Fruit fly (Drosophila melanogaster) whole organism, prepupa: ENCODE measurements around the gene CG33795.

Experiments used
- Blimp-1 ChIP-seq: fragments of 200-800 bp; sonication (Bioruptor generic); optimal IDR thresholded peaks from 3 replicates; lab custom pipeline; 2017; ENCODE audit warnings: missing biosample characterization, missing genetic modification characterization, mild to moderate bottlenecking, moderate library complexity, missing genetic modification reagents
- CG10631 ChIP-seq: fragments of 200-800 bp; sonication (Bioruptor generic); optimal IDR thresholded peaks from 2 replicates; lab custom pipeline; 2016; ENCODE audit warnings: missing biosample characterization, missing genetic modification characterization
- CG11294 ChIP-seq: fragments of 200-800 bp; sonication (Bioruptor generic); IDR thresholded peaks from 2 replicates; pipeline ENCODE4 v1.3.6; 2022; ENCODE audit warnings: missing biosample characterization, missing genetic modification characterization
- CG11762 ChIP-seq: fragments of 200-800 bp; sonication (Bioruptor generic); optimal IDR thresholded peaks from 3 replicates; lab custom pipeline; 2016; ENCODE audit warnings: missing biosample characterization, missing genetic modification characterization; ENCODE audit not compliant: insufficient read depth
- CG15336 ChIP-seq: fragments of 200-800 bp; sonication (Bioruptor generic); IDR thresholded peaks from 2 replicates; pipeline ENCODE4 v1.3.6; 2022; ENCODE audit warnings: missing biosample characterization, missing genetic modification characterization
- CG1621 ChIP-seq: fragments of 200-800 bp; sonication (Bioruptor generic); optimal IDR thresholded peaks from 3 replicates; lab custom pipeline; 2018; ENCODE audit warnings: missing biosample characterization, mild to moderate bottlenecking, missing genetic modification characterization
- CG16779 ChIP-seq: fragments of 200-800 bp; sonication (Bioruptor generic); optimal IDR thresholded peaks from 3 replicates; lab custom pipeline; 2017; ENCODE audit warnings: missing biosample characterization, mild to moderate bottlenecking, missing genetic modification characterization
- CG3032 ChIP-seq: fragments of 200-800 bp; optimal IDR thresholded peaks from 2 replicates; lab custom pipeline; 2019; ENCODE audit warnings: missing biosample characterization, mild to moderate bottlenecking, missing genetic modification characterization, moderate library complexity
- CG31627 ChIP-seq: fragments of 200-800 bp; sonication (Bioruptor generic); optimal IDR thresholded peaks from 3 replicates; lab custom pipeline; 2016; ENCODE audit warnings: missing biosample characterization, missing genetic modification characterization
- CG32006 ChIP-seq: fragments of 200-800 bp; sonication (Bioruptor generic); optimal IDR thresholded peaks from 3 replicates; lab custom pipeline; 2017; ENCODE audit warnings: missing biosample characterization, mild to moderate bottlenecking, missing genetic modification characterization
- CG3919 ChIP-seq: fragments of 200-800 bp; sonication (Bioruptor generic); optimal IDR thresholded peaks from 3 replicates; lab custom pipeline; 2016; ENCODE audit warnings: missing biosample characterization, missing genetic modification characterization
- CG4318 ChIP-seq: fragments of 200-800 bp; sonication (Bioruptor generic); optimal IDR thresholded peaks from 3 replicates; lab custom pipeline; 2017; ENCODE audit warnings: missing biosample characterization, mild to moderate bottlenecking, missing genetic modification characterization
- CG6163 ChIP-seq: fragments of 200-800 bp; sonication (Bioruptor generic); IDR thresholded peaks from 3 replicates; pipeline ENCODE4 v1.3.6; 2022; ENCODE audit warnings: missing biosample characterization, missing genetic modification characterization
- CG6808 ChIP-seq: fragments of 200-800 bp; sonication (Bioruptor generic); optimal IDR thresholded peaks from 3 replicates; lab custom pipeline; 2017; ENCODE audit warnings: missing biosample characterization, missing genetic modification characterization, mild to moderate bottlenecking, moderate library complexity, missing genetic modification reagents
- CG8119 ChIP-seq: fragments of 200-800 bp; sonication (Bioruptor generic); IDR thresholded peaks from 3 replicates; pipeline ENCODE4 v1.3.6; 2022; ENCODE audit warnings: missing biosample characterization, missing genetic modification characterization
- CG8632 ChIP-seq: fragments of 200-800 bp; sonication (Bioruptor generic); optimal IDR thresholded peaks from 3 replicates; lab custom pipeline; 2016; ENCODE audit warnings: missing biosample characterization, missing genetic modification characterization
- CG9139 ChIP-seq: fragments of 200-800 bp; sonication (Bioruptor generic); optimal IDR thresholded peaks from 3 replicates; lab custom pipeline; 2017; ENCODE audit warnings: missing biosample characterization, mild to moderate bottlenecking, missing genetic modification characterization
- Eip75B ChIP-seq: fragments of 200-800 bp; sonication (Bioruptor generic); optimal IDR thresholded peaks from 3 replicates; lab custom pipeline; 2016; ENCODE audit warnings: missing biosample characterization, missing genetic modification characterization
- Eip78C ChIP-seq: fragments of 200-800 bp; sonication (Bioruptor generic); peaks from one replicate; lab custom pipeline; 2016; ENCODE audit warnings: missing biosample characterization, missing genetic modification characterization
- Eip93F ChIP-seq: fragments of 200-800 bp; sonication (Bioruptor generic); optimal IDR thresholded peaks from 2 replicates; lab custom pipeline; 2016; ENCODE audit warnings: missing biosample characterization, mild to moderate bottlenecking, missing genetic modification characterization
- Ets21C ChIP-seq: fragments of 200-800 bp; sonication (Bioruptor generic); optimal IDR thresholded peaks from 3 replicates; lab custom pipeline; 2016; ENCODE audit warnings: missing biosample characterization, missing genetic modification characterization
- Ets96B ChIP-seq: fragments of 200-800 bp; optimal IDR thresholded peaks from 2 replicates; lab custom pipeline; 2019; ENCODE audit warnings: missing biosample characterization, mild to moderate bottlenecking, missing genetic modification characterization, moderate library complexity
- Gug ChIP-seq: fragments of 200-800 bp; sonication (Bioruptor generic); IDR thresholded peaks from 2 replicates; pipeline ENCODE4 v1.3.6; 2022; ENCODE audit warnings: missing biosample characterization, missing genetic modification characterization
- Hr39 ChIP-seq: fragments of 200-800 bp; sonication (Bioruptor generic); optimal IDR thresholded peaks from 2 replicates; lab custom pipeline; 2016; ENCODE audit warnings: missing biosample characterization, missing genetic modification characterization
- Met ChIP-seq: fragments of 200-800 bp; sonication (Bioruptor generic); optimal IDR thresholded peaks from 3 replicates; lab custom pipeline; 2016; ENCODE audit warnings: missing biosample characterization, missing genetic modification characterization
- OdsH ChIP-seq: fragments of 200-800 bp; sonication (Bioruptor generic); optimal IDR thresholded peaks from 3 replicates; lab custom pipeline; 2016; ENCODE audit warnings: missing biosample characterization, missing genetic modification characterization
- Smox ChIP-seq: fragments of 200-800 bp; sonication (Bioruptor generic); optimal IDR thresholded peaks from 3 replicates; lab custom pipeline; 2016; ENCODE audit warnings: missing biosample characterization, missing genetic modification characterization
- Sox102F ChIP-seq: fragments of 200-800 bp; sonication (Bioruptor generic); optimal IDR thresholded peaks from 2 replicates; lab custom pipeline; 2016; ENCODE audit warnings: missing biosample characterization, mild to moderate bottlenecking, missing genetic modification characterization
- Sox14 ChIP-seq: fragments of 200-800 bp; sonication (Bioruptor generic); optimal IDR thresholded peaks from 3 replicates; lab custom pipeline; 2016; ENCODE audit warnings: missing biosample characterization, missing genetic modification characterization
- Sox15 ChIP-seq: fragments of 200-800 bp; sonication (Bioruptor generic); optimal IDR thresholded peaks from 3 replicates; lab custom pipeline; 2016; ENCODE audit warnings: missing biosample characterization, missing genetic modification characterization
- achi ChIP-seq: fragments of 200-800 bp; sonication (Bioruptor generic); optimal IDR thresholded peaks from 3 replicates; lab custom pipeline; 2016; ENCODE audit warnings: missing biosample characterization, missing genetic modification characterization
- acj6 ChIP-seq: fragments of 200-800 bp; sonication (Bioruptor generic); optimal IDR thresholded peaks from 3 replicates; lab custom pipeline; 2016; ENCODE audit warnings: missing biosample characterization, missing genetic modification characterization
- cyc ChIP-seq: fragments of 200-800 bp; sonication (Bioruptor generic); optimal IDR thresholded peaks from 3 replicates; lab custom pipeline; 2016; ENCODE audit warnings: missing biosample characterization, missing genetic modification characterization
- dac ChIP-seq: fragments of 200-800 bp; sonication (Bioruptor generic); optimal IDR thresholded peaks from 2 replicates; lab custom pipeline; 2017; ENCODE audit warnings: missing biosample characterization, mild to moderate bottlenecking, missing genetic modification characterization
- dsx ChIP-seq: fragments of 200-800 bp; optimal IDR thresholded peaks from 3 replicates; lab custom pipeline; 2019; ENCODE audit warnings: missing biosample characterization, mild to moderate bottlenecking, missing genetic modification characterization, moderate library complexity; ENCODE audit not compliant: poor library complexity, severe bottlenecking
- eg ChIP-seq: fragments of 200-800 bp; sonication (Bioruptor generic); IDR thresholded peaks from 3 replicates; pipeline ENCODE4 v1.3.6; 2022; ENCODE audit warnings: missing biosample characterization, missing genetic modification characterization
- esn ChIP-seq: fragments of 200-800 bp; sonication (Bioruptor generic); optimal IDR thresholded peaks from 2 replicates; lab custom pipeline; 2016; ENCODE audit warnings: missing biosample characterization, mild to moderate bottlenecking, missing genetic modification characterization, moderate library complexity
- fd59A ChIP-seq: fragments of 200-800 bp; sonication (Bioruptor generic); optimal IDR thresholded peaks from 2 replicates; lab custom pipeline; 2017; ENCODE audit warnings: missing biosample characterization, mild to moderate bottlenecking, missing genetic modification characterization, missing genetic modification reagents
- fd85E ChIP-seq: fragments of 200-800 bp; sonication (Bioruptor generic); optimal IDR thresholded peaks from 3 replicates; lab custom pipeline; 2016; ENCODE audit warnings: missing biosample characterization, missing genetic modification characterization
- fkh ChIP-seq: fragments of 200-800 bp; sonication (Bioruptor generic); optimal IDR thresholded peaks from 3 replicates; lab custom pipeline; 2017; ENCODE audit warnings: missing biosample characterization, mild to moderate bottlenecking, missing genetic modification characterization, moderate library complexity
- lz ChIP-seq: fragments of 200-800 bp; sonication (Bioruptor generic); optimal IDR thresholded peaks from 3 replicates; lab custom pipeline; 2016; ENCODE audit warnings: missing biosample characterization, missing genetic modification characterization
- pdm3 ChIP-seq: fragments of 200-800 bp; sonication (Bioruptor generic); optimal IDR thresholded peaks from 3 replicates; lab custom pipeline; 2016; ENCODE audit warnings: missing biosample characterization, missing genetic modification characterization
- salr ChIP-seq, 2 experiments: fragments of 200-800 bp; sonication (Bioruptor generic); optimal IDR thresholded peaks; 3 replicates each; lab custom pipeline; 2016 to 2018; ENCODE audit warnings: missing biosample characterization in 2 of 2, missing genetic modification characterization in 2 of 2, mild to moderate bottlenecking in 1 of 2
- spab ChIP-seq: fragments of 200-800 bp; sonication (Bioruptor generic); optimal IDR thresholded peaks from 2 replicates; lab custom pipeline; 2017; ENCODE audit warnings: missing biosample characterization, mild to moderate bottlenecking, missing genetic modification characterization, missing genetic modification reagents
- svp ChIP-seq: fragments of 200-800 bp; sonication (Bioruptor generic); peaks from one replicate; lab custom pipeline; 2016; ENCODE audit warnings: missing biosample characterization, missing genetic modification characterization
- topi ChIP-seq: fragments of 200-800 bp; sonication (Bioruptor generic); optimal IDR thresholded peaks from 3 replicates; lab custom pipeline; 2016; ENCODE audit warnings: missing biosample characterization, missing genetic modification characterization

The CG33795 gene

DNA sequence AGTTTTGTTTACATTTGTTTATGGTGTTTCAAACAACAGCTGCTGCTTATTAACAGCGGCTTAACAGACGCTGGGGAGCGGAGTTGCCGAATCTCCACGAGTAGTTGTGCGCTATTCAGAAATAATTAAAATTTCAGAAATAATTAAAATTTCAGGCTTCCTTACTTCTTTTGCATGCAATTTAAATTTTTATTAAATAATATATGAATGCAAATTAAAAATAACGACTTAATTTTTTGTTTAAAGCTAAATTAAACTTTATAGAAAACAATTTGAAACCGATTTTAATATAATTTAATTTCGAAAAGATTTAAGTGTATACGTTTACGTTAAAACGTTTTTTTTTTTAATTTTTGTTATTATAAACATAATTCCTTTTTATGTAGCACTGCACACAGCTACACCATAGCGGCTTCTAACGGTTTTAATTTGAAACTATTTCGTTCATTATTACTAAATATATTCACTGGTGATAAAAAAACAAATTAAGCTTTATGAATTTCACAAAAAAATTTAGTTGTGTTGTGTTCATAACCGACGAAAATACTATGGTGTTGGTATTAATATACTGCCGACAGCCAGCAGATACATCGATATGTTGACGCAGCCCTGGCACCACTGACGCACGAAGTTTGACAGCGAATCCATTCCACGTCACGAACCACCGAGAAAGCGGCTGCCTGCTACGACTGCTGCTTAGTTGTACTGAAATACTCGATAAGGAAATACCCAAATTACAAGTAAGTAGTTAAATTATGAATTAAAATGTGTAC lies 42.0 kb downstream of the CG33795 start, which contains the start of gene SsRbeta:
Gene SsRbeta (plus strand): TSS at position 645 of the 773 bp plus-strand sequence.
- no peak for TF ChIP-seq Sox102F
- TF ChIP-seq CG10631 (GFP tag; lab: Kevin White, UChicago): peak; percentile 18
- TF ChIP-seq fd85E (GFP tag; lab: Kevin White, UChicago): no peak
- no peak for TF ChIP-seq CG4318
- peak; percentile 38 for TF ChIP-seq acj6 (GFP tag; lab: Kevin White, UChicago)
- TF ChIP-seq dsx (GFP tag; lab: Kevin White, UChicago): no peak
- TF ChIP-seq esn (GFP tag; lab: Kevin White, UChicago): peak; percentile 19
- TF ChIP-seq Eip75B: no peak
- TF ChIP-seq Met: peak; percentile 26
- peak; percentile 41 for TF ChIP-seq CG15336 (GFP tag; lab: Robert Waterston, UW)
- no peak for TF ChIP-seq CG8632 (GFP tag; lab: Kevin White, UChicago)
- peak; percentile 20 for TF ChIP-seq CG6163 (GFP tag; lab: Robert Waterston, UW)
- TF ChIP-seq CG11294 (GFP tag; lab: Robert Waterston, UW): no peak
- no peak for TF ChIP-seq topi (GFP tag; lab: Kevin White, UChicago)
- peak; percentile 19 for TF ChIP-seq CG8119 (GFP tag; lab: Robert Waterston, UW)
- peak; percentile 78 for TF ChIP-seq Eip93F (GFP tag; lab: Kevin White, UChicago)
- no peak for TF ChIP-seq CG3919 (GFP tag; lab: Kevin White, UChicago)
- no peak for TF ChIP-seq dac (GFP tag; lab: Kevin White, UChicago)
- TF ChIP-seq cyc (GFP tag; lab: Kevin White, UChicago): no peak
- TF ChIP-seq salr (GFP tag; optimal IDR thresholded peaks at IDR 0.05; lab: Kevin White, UChicago): no peak
- TF ChIP-seq OdsH: peak; percentile 43
- TF ChIP-seq Ets21C (GFP tag; lab: Kevin White, UChicago): no peak
- peak; percentile 13 for TF ChIP-seq CG3032
- TF ChIP-seq Eip78C (GFP tag; lab: Kevin White, UChicago): peak; percentile 75
- TF ChIP-seq CG1621 (tag; lab: Kevin White, UChicago): no peak
- TF ChIP-seq Sox14 (GFP tag; lab: Kevin White, UChicago): no peak
- TF ChIP-seq achi (GFP tag; lab: Kevin White, UChicago): peak; percentile 100
- peak; percentile 33 for TF ChIP-seq Gug
- TF ChIP-seq fkh: peak; percentile 51
- no peak for TF ChIP-seq Ets96B (tag; lab: Kevin White, UChicago)
- no peak for TF ChIP-seq CG9139 (GFP tag; lab: Kevin White, UChicago)
- no peak for TF ChIP-seq CG11762 (GFP tag; lab: Kevin White, UChicago)
- peak; percentile 63 for TF ChIP-seq eg (GFP tag; lab: Robert Waterston, UW)
- TF ChIP-seq, all 60 proteins: peak for 15

DNA sequence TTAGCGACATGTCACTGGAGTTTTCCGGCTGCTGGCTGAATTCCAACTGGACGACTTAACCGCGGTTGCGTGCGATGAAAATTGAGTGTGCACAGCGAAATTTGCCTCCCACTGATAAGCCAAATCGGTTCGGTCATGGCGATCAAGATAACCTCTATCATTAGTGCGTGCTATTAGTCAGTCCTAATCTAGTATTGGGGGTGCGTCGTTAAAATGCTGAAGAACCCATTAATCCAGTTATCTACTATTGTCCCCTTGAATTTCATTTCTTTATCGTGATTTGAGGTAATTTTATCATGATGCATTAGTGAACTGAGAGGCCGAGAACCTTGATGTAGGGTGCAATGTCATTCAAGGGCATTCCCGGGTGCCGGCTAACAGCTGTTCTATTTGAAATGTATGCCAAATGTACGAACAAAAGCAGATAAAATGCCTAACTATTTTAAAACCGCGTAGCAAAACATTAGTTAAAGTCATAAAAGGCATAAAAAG lies 42.7 kb downstream of the CG33795 start, which contains the start of gene Pgm1:
Gene Pgm1 (minus strand): TSS at position 51 of the 492 bp plus-strand sequence.
- TF ChIP-seq topi (GFP tag; lab: Kevin White, UChicago): peak; percentile 95
- TF ChIP-seq CG11294 (GFP tag; lab: Robert Waterston, UW): peak; percentile 66; the same call in 1 of the 2 replicates
- no peak for TF ChIP-seq Eip93F (GFP tag; lab: Kevin White, UChicago)
- peak; percentile 89 for TF ChIP-seq Ets21C (GFP tag; lab: Kevin White, UChicago)
- peak; percentile 80 for TF ChIP-seq fkh
- no peak for TF ChIP-seq spab
- TF ChIP-seq CG10631 (GFP tag; lab: Kevin White, UChicago): peak; percentile 78
- peak; percentile 71 for TF ChIP-seq Blimp-1
- peak; percentile 97 for TF ChIP-seq Eip78C (GFP tag; lab: Kevin White, UChicago)
- no peak for TF ChIP-seq salr (GFP tag; optimal IDR thresholded peaks at IDR 0.05; lab: Kevin White, UChicago)
- TF ChIP-seq svp (GFP tag; lab: Kevin White, UChicago): peak; percentile 99
- TF ChIP-seq cyc (GFP tag; lab: Kevin White, UChicago): peak; percentile 94
- peak; percentile 95 for TF ChIP-seq lz
- peak; percentile 96 for TF ChIP-seq CG31627 (GFP tag; lab: Kevin White, UChicago)
- TF ChIP-seq CG32006: no peak
- peak; percentile 85 for TF ChIP-seq eg (GFP tag; lab: Robert Waterston, UW)
- TF ChIP-seq fd59A: peak; percentile 78
- TF ChIP-seq CG6163 (GFP tag; lab: Robert Waterston, UW): no peak; the same call in 1 of the 3 replicates
- peak; percentile 93 for TF ChIP-seq Eip75B
- peak; percentile 89 for TF ChIP-seq Sox15 (GFP tag; lab: Kevin White, UChicago)
- peak; percentile 96 for TF ChIP-seq esn (GFP tag; lab: Kevin White, UChicago)
- no peak for TF ChIP-seq dac (GFP tag; lab: Kevin White, UChicago)
- no peak for TF ChIP-seq CG16779 (tag; lab: Kevin White, UChicago)
- peak; percentile 89 for TF ChIP-seq CG11762 (GFP tag; lab: Kevin White, UChicago)
- TF ChIP-seq pdm3 (GFP tag; lab: Kevin White, UChicago): peak; percentile 95
- peak; percentile 89 for TF ChIP-seq achi (GFP tag; lab: Kevin White, UChicago)
- peak; percentile 94 for TF ChIP-seq Smox (GFP tag; lab: Kevin White, UChicago)
- peak; percentile 94 for TF ChIP-seq Hr39 (GFP tag; lab: Kevin White, UChicago)
- peak; percentile 83 for TF ChIP-seq CG6808 (GFP tag; lab: Kevin White, UChicago)
- peak; percentile 97 for TF ChIP-seq Sox102F
